Fruit fly (Drosophila melanogaster) whole organism, embryonic: ENCODE results near the gene Vps13D.
A peak's percentile ranks its signal among the peaks of the same experiment; 100 is the strongest.

Source experiments
- Abd-B ChIP-seq: fragments of 200-800 bp; sonication (Bioruptor generic); optimal IDR thresholded peaks from 2 replicates; lab custom pipeline; 2018; ENCODE audit warnings: missing biosample characterization, mild to moderate bottlenecking, missing genetic modification characterization, moderate library complexity
- Atf3 ChIP-seq: fragments of 200-800 bp; sonication (Bioruptor generic); optimal IDR thresholded peaks from 3 replicates; lab custom pipeline; 2016; ENCODE audit warnings: missing biosample characterization, missing genetic modification characterization
- Blimp-1 ChIP-seq: fragments of 200-800 bp; sonication (Bioruptor generic); optimal IDR thresholded peaks from 3 replicates; lab custom pipeline; 2018; ENCODE audit warnings: missing biosample characterization, missing genetic modification characterization, mild to moderate bottlenecking, moderate library complexity, missing genetic modification reagents
- CG10959 ChIP-seq: fragments of 200-800 bp; sonication (Bioruptor generic); IDR thresholded peaks from 2 replicates; pipeline ENCODE4 v1.3.6; 2022; ENCODE audit warnings: missing biosample characterization, missing genetic modification characterization
- CG12104 ChIP-seq: fragments of 200-800 bp; sonication (Bioruptor generic); optimal IDR thresholded peaks from 3 replicates; lab custom pipeline; 2016; ENCODE audit warnings: missing biosample characterization, missing genetic modification characterization
- CG12744 ChIP-seq: fragments of 200-800 bp; sonication (Bioruptor generic); optimal IDR thresholded peaks from 2 replicates; lab custom pipeline; 2016; ENCODE audit warnings: missing biosample characterization, missing genetic modification characterization
- CG1602 ChIP-seq: fragments of 200-800 bp; sonication (Bioruptor generic); optimal IDR thresholded peaks from 3 replicates; lab custom pipeline; 2016; ENCODE audit warnings: missing biosample characterization, missing genetic modification characterization
- CG18619 ChIP-seq: fragments of 200-800 bp; sonication (Bioruptor generic); optimal IDR thresholded peaks from 3 replicates; lab custom pipeline; 2017; ENCODE audit warnings: missing biosample characterization, mild to moderate bottlenecking, missing genetic modification characterization
- CG2199 ChIP-seq: fragments of 200-800 bp; sonication (Bioruptor generic); IDR thresholded peaks from 3 replicates; pipeline ENCODE4 v1.3.6; 2022; ENCODE audit warnings: missing biosample characterization, missing genetic modification characterization
- CG2889 ChIP-seq: fragments of 200-800 bp; sonication (Bioruptor generic); IDR thresholded peaks from 3 replicates; pipeline ENCODE4 v1.3.6; 2022; ENCODE audit warnings: missing biosample characterization, missing genetic modification characterization
- CG30431 ChIP-seq: fragments of 200-800 bp; sonication (Bioruptor generic); optimal IDR thresholded peaks from 2 replicates; lab custom pipeline; 2017; ENCODE audit warnings: missing biosample characterization, missing genetic modification characterization
- CG4282 ChIP-seq: fragments of 200-800 bp; sonication (Bioruptor generic); optimal IDR thresholded peaks from 2 replicates; lab custom pipeline; 2016; ENCODE audit warnings: missing biosample characterization, missing genetic modification characterization
- CG4424 ChIP-seq: fragments of 200-800 bp; sonication (Bioruptor generic); optimal IDR thresholded peaks from 3 replicates; lab custom pipeline; 2016; ENCODE audit warnings: missing biosample characterization, missing genetic modification characterization
- CG7271 ChIP-seq: fragments of 200-800 bp; sonication (Bioruptor generic); optimal IDR thresholded peaks from 2 replicates; lab custom pipeline; 2018; ENCODE audit warnings: missing biosample characterization, mild to moderate bottlenecking, missing genetic modification characterization, moderate library complexity
- CG7963 ChIP-seq: fragments of 200-800 bp; sonication (Bioruptor generic); IDR thresholded peaks from 3 replicates; pipeline ENCODE4 v1.3.6; 2022; ENCODE audit warnings: missing biosample characterization, missing genetic modification characterization; ENCODE audit not compliant: partially characterized antibody
- CG8290 ChIP-seq, 3 experiments: fragments of 200-800 bp; sonication (Bioruptor generic); optimal IDR thresholded peaks; 2 replicates each; lab custom pipeline; 2016 to 2019; ENCODE audit warnings: missing biosample characterization in 3 of 3, missing genetic modification characterization in 3 of 3, mild to moderate bottlenecking in 2 of 3, moderate library complexity in 1 of 3
- CG8944 ChIP-seq: fragments of 200-800 bp; sonication (Bioruptor generic); optimal IDR thresholded peaks from 3 replicates; lab custom pipeline; 2016; ENCODE audit warnings: missing biosample characterization, missing genetic modification characterization
- CHES-1-like ChIP-seq: fragments of 200-800 bp; sonication (Bioruptor generic); optimal IDR thresholded peaks from 2 replicates; lab custom pipeline; 2016; ENCODE audit warnings: missing biosample characterization, missing genetic modification characterization
- Doc2 ChIP-seq: fragments of 200-800 bp; sonication (Bioruptor generic); IDR thresholded peaks from 2 replicates; pipeline ENCODE4 v1.3.6; 2022; ENCODE audit warnings: missing biosample characterization, missing genetic modification characterization
- E2f1 ChIP-seq: fragments of 200-800 bp; sonication (Bioruptor generic); IDR thresholded peaks from 2 replicates; pipeline ENCODE4 v1.3.6; 2022; ENCODE audit warnings: missing biosample characterization, missing genetic modification characterization
- H2.0 ChIP-seq: fragments of 200-800 bp; sonication (Bioruptor generic); IDR thresholded peaks from 2 replicates; pipeline ENCODE4 v1.3.6; 2022; ENCODE audit warnings: missing biosample characterization, missing genetic modification characterization
- HLH54F ChIP-seq: fragments of 200-800 bp; sonication (Bioruptor generic); optimal IDR thresholded peaks from 3 replicates; lab custom pipeline; 2016; ENCODE audit warnings: missing biosample characterization, missing genetic modification characterization
- HLHmδ ChIP-seq: fragments of 200-800 bp; sonication (Bioruptor generic); optimal IDR thresholded peaks from 2 replicates; lab custom pipeline; 2018; ENCODE audit warnings: missing biosample characterization, mild to moderate bottlenecking, missing genetic modification characterization, moderate library complexity
- Lim3 ChIP-seq: fragments of 200-800 bp; sonication (Bioruptor generic); IDR thresholded peaks from 2 replicates; pipeline ENCODE4 v1.3.6; 2022; ENCODE audit warnings: missing biosample characterization, missing genetic modification characterization
- Nf-YA ChIP-seq: fragments of 200-800 bp; sonication (Bioruptor generic); IDR thresholded peaks from 2 replicates; pipeline ENCODE4 v1.3.6; 2022; ENCODE audit warnings: missing biosample characterization, missing genetic modification characterization
- abd-A ChIP-seq: fragments of 200-800 bp; sonication (Bioruptor generic); optimal IDR thresholded peaks from 3 replicates; lab custom pipeline; 2019; ENCODE audit warnings: missing biosample characterization, mild to moderate bottlenecking, missing genetic modification characterization, moderate library complexity
- aop ChIP-seq: fragments of 200-800 bp; sonication (Bioruptor generic); IDR thresholded peaks from 2 replicates; pipeline ENCODE4 v1.3.6; 2022; ENCODE audit warnings: missing biosample characterization, missing genetic modification characterization
- bigmax ChIP-seq: fragments of 200-800 bp; sonication (Bioruptor generic); optimal IDR thresholded peaks from 2 replicates; lab custom pipeline; 2018; ENCODE audit warnings: missing biosample characterization, mild to moderate bottlenecking, missing genetic modification characterization
- cas ChIP-seq: fragments of 200-800 bp; sonication (Bioruptor generic); IDR thresholded peaks from 2 replicates; pipeline ENCODE4 v1.3.6; 2022; ENCODE audit warnings: missing biosample characterization, missing genetic modification characterization
- crc ChIP-seq: fragments of 200-800 bp; sonication (Bioruptor generic); optimal IDR thresholded peaks from 2 replicates; lab custom pipeline; 2016; ENCODE audit warnings: missing biosample characterization, missing genetic modification characterization
- dysf ChIP-seq: fragments of 200-800 bp; sonication (Bioruptor generic); IDR thresholded peaks from 3 replicates; pipeline ENCODE4 v1.3.6; 2022; ENCODE audit warnings: missing biosample characterization, missing genetic modification characterization
- esg ChIP-seq: fragments of 200-800 bp; sonication (Bioruptor generic); conservative IDR thresholded peaks from 2 replicates; pipeline ENCODE4 v1.3.6; 2022; ENCODE audit warnings: missing biosample characterization, missing genetic modification characterization
- exex ChIP-seq: fragments of 200-800 bp; sonication (Bioruptor generic); optimal IDR thresholded peaks from 4 replicates; lab custom pipeline; 2018; ENCODE audit warnings: missing biosample characterization, mild to moderate bottlenecking, missing genetic modification characterization, moderate library complexity
- eyg ChIP-seq: fragments of 200-800 bp; sonication (Bioruptor generic); optimal IDR thresholded peaks from 3 replicates; lab custom pipeline; 2016; ENCODE audit warnings: missing biosample characterization, missing genetic modification characterization
- ham ChIP-seq: fragments of 200-800 bp; sonication (Bioruptor generic); IDR thresholded peaks from 2 replicates; pipeline ENCODE4 v1.3.6; 2022; ENCODE audit warnings: missing biosample characterization, missing genetic modification characterization
- hth ChIP-seq: fragments of >200 bp; optimal IDR thresholded peaks from 2 replicates; lab custom pipeline; 2017; ENCODE audit warnings: inconsistent platforms
- kah ChIP-seq: fragments of 200-800 bp; sonication (Bioruptor generic); optimal IDR thresholded peaks from 2 replicates; lab custom pipeline; 2018; ENCODE audit warnings: missing biosample characterization, mild to moderate bottlenecking, missing genetic modification characterization
- ken ChIP-seq: fragments of 200-800 bp; sonication (Bioruptor generic); IDR thresholded peaks from 3 replicates; pipeline ENCODE4 v1.3.6; 2022; ENCODE audit warnings: missing biosample characterization, missing genetic modification characterization
- org-1 ChIP-seq: fragments of 200-800 bp; sonication (Bioruptor generic); optimal IDR thresholded peaks from 2 replicates; lab custom pipeline; 2017; ENCODE audit warnings: missing biosample characterization, missing genetic modification characterization
- pan ChIP-seq, 4 experiments: fragments of >200 bp in 3 of 4; fragments of 200-800 bp in 1 of 4; sonication (Bioruptor generic) in 1 of 4; optimal IDR thresholded peaks in 3 of 4; IDR thresholded peaks in 1 of 4; 2 replicates each; pipeline versions ENCODE4 v1.3.6 to Lab custom; 2017 to 2022; ENCODE audit warnings: missing biosample characterization in 2 of 4, missing genetic modification characterization in 2 of 4, mixed read lengths in 1 of 4
- ro ChIP-seq: fragments of 200-800 bp; sonication (Bioruptor generic); IDR thresholded peaks from 2 replicates; pipeline ENCODE4 v1.3.6; 2022; ENCODE audit warnings: missing biosample characterization, missing genetic modification characterization
- run ChIP-seq: fragments of 200-800 bp; sonication (Bioruptor generic); optimal IDR thresholded peaks from 3 replicates; lab custom pipeline; 2018; ENCODE audit warnings: missing biosample characterization, mild to moderate bottlenecking, missing genetic modification characterization
- schlank ChIP-seq: fragments of 200-800 bp; sonication (Bioruptor generic); optimal IDR thresholded peaks from 2 replicates; lab custom pipeline; 2018; ENCODE audit warnings: missing biosample characterization, mild to moderate bottlenecking, missing genetic modification characterization
- sd ChIP-seq: fragments of 200-800 bp; sonication (Bioruptor generic); optimal IDR thresholded peaks from 3 replicates; lab custom pipeline; 2018; ENCODE audit warnings: missing biosample characterization, mild to moderate bottlenecking, missing genetic modification characterization, moderate library complexity
- seq ChIP-seq: fragments of 200-800 bp; sonication (Bioruptor generic); IDR thresholded peaks from 2 replicates; pipeline ENCODE4 v1.3.6; 2022; ENCODE audit warnings: missing biosample characterization, missing genetic modification characterization
- slou ChIP-seq: fragments of 200-800 bp; sonication (Bioruptor generic); optimal IDR thresholded peaks from 3 replicates; lab custom pipeline; 2016; ENCODE audit warnings: missing biosample characterization, missing genetic modification characterization
- sug ChIP-seq: fragments of 200-800 bp; optimal IDR thresholded peaks from 2 replicates; lab custom pipeline; 2019; ENCODE audit warnings: missing biosample characterization, mild to moderate bottlenecking, missing genetic modification characterization, moderate library complexity
- unpg ChIP-seq: fragments of 200-800 bp; sonication (Bioruptor generic); optimal IDR thresholded peaks from 3 replicates; lab custom pipeline; 2018; ENCODE audit warnings: missing biosample characterization, mild to moderate bottlenecking, missing genetic modification characterization, moderate library complexity
- zen ChIP-seq: fragments of 200-800 bp; sonication (Bioruptor generic); optimal IDR thresholded peaks from 3 replicates; lab custom pipeline; 2018; ENCODE audit warnings: missing biosample characterization, mild to moderate bottlenecking, missing genetic modification characterization, moderate library complexity
- zfh1 ChIP-seq: fragments of 200-800 bp; sonication (Bioruptor generic); IDR thresholded peaks from 3 replicates; pipeline ENCODE4 v1.3.6; 2022; ENCODE audit warnings: missing biosample characterization, missing genetic modification characterization
- zfh2 ChIP-seq: fragments of 200-800 bp; sonication (Bioruptor generic); optimal IDR thresholded peaks from 2 replicates; lab custom pipeline; 2016; ENCODE audit warnings: missing biosample characterization, missing genetic modification characterization

The Vps13D gene

dm6 chr3L:12796077-12796641 lies 41.3 kb downstream of the Vps13D start (continued):
- TF ChIP-seq esg (no peak), CG12744 (GFP tag; lab: Kevin White, UChicago) (no peak), HLH54F (no peak), CG10959 (GFP tag; lab: Robert Waterston, UW) (no peak), hth (lab: Kevin White, UChicago) (no peak), crc (no peak), ro (GFP tag; lab: Robert Waterston, UW) (no peak), Abd-B (GFP tag; lab: Kevin White, UChicago) (no peak), run (tag; lab: Kevin White, UChicago) (no peak), E2f1 (GFP tag; lab: Robert Waterston, UW) (peak; percentile 22; the same call in 1 of the 2 replicates), pan (optimal IDR thresholded peaks at IDR 0.05; lab: Kevin White, UChicago) (no peak), pan (GFP tag; optimal IDR thresholded peaks at IDR 0.05 in 1 of 2, IDR thresholded peaks at IDR 0.05 in 1 of 2) (no peak), dysf (GFP tag; lab: Robert Waterston, UW) (no peak), exex (no peak), HLHmδ (GFP tag; lab: Kevin White, UChicago) (no peak), schlank (tag; lab: Kevin White, UChicago) (peak; percentile 9), CG12104 (GFP tag; lab: Kevin White, UChicago) (no peak), Lim3 (GFP tag; lab: Robert Waterston, UW) (no peak), Atf3 (GFP tag; lab: Kevin White, UChicago) (no peak), unpg (no peak), slou (GFP tag; lab: Kevin White, UChicago) (no peak), CG30431 (GFP tag; lab: Kevin White, UChicago) (no peak), bigmax (GFP tag; lab: Kevin White, UChicago) (no peak), CG1602 (GFP tag; lab: Kevin White, UChicago) (no peak), sd (tag; lab: Kevin White, UChicago) (peak; percentile 52), zfh1 (GFP tag; lab: Robert Waterston, UW) (no peak), CG7963 (GFP tag; lab: Robert Waterston, UW) (no peak), CHES-1-like (GFP tag; lab: Kevin White, UChicago) (no peak), CG18619 (GFP tag; lab: Kevin White, UChicago) (no peak), eyg (GFP tag; lab: Kevin White, UChicago) (no peak), kah (GFP tag; lab: Kevin White, UChicago) (no peak), CG4282 (GFP tag; lab: Kevin White, UChicago) (no peak), ken (GFP tag; lab: Robert Waterston, UW) (no peak), seq (GFP tag; lab: Robert Waterston, UW) (no peak), aop (GFP tag; lab: Robert Waterston, UW) (no peak), CG2199 (GFP tag; lab: Robert Waterston, UW) (peak; percentile 74; the same call in 1 of the 3 replicates), zfh2 (GFP tag; lab: Kevin White, UChicago) (no peak), CG4424 (GFP tag; lab: Kevin White, UChicago) (no peak), Nf-YA (no peak), zen (tag; lab: Kevin White, UChicago) (no peak), CG8944 (GFP tag; lab: Kevin White, UChicago) (no peak), org-1 (no peak), ham (GFP tag; lab: Robert Waterston, UW) (no peak), CG2889 (GFP tag; lab: Robert Waterston, UW) (no peak), Doc2 (GFP tag; lab: Robert Waterston, UW) (no peak), abd-A (peak; percentile 35), cas (no peak), H2.0 (GFP tag; lab: Robert Waterston, UW) (no peak), Blimp-1 (no peak), CG8290 (GFP tag; optimal IDR thresholded peaks at IDR 0.05; lab: Kevin White, UChicago) (no peak), CG8290 (tag; optimal IDR thresholded peaks at IDR 0.05; lab: Kevin White, UChicago) (peak in 1 of 2 experiments; percentile 46), sug (peak; percentile 50), CG7271 (no peak)
